Worm (Caenorhabditis elegans) whole organism, young adult: ENCODE data around the gene F26F4.8.
A peak's percentile ranks its signal among the peaks of the same experiment; 100 is the strongest.

Source experiments
- B0019.2 ChIP-seq: fragments of 200-800 bp; sonication (Bioruptor generic); conservative IDR thresholded peaks from 2 replicates; pipeline ENCODE4 v1.3.6; 2022; ENCODE audit warnings: missing genetic modification reagents, missing genetic modification characterization, missing compliant biosample characterization
- C17E4.6 ChIP-seq: fragments of 200-800 bp; sonication (Bioruptor generic); IDR thresholded peaks from 2 replicates; pipeline ENCODE4 v1.3.6; 2022; ENCODE audit warnings: missing genetic modification reagents, missing genetic modification characterization, missing compliant biosample characterization
- F33H1.4 ChIP-seq: fragments of 200-800 bp; sonication (Bioruptor generic); IDR thresholded peaks from 2 replicates; pipeline ENCODE4 v1.3.6; 2022; ENCODE audit warnings: missing genetic modification reagents, missing genetic modification characterization, missing compliant biosample characterization
- F52B5.7 ChIP-seq: sonication (generic microtip); optimal IDR thresholded peaks from 2 replicates; lab custom pipeline; 2016; ENCODE audit warnings: mild to moderate bottlenecking, missing genetic modification characterization, missing compliant biosample characterization
- T26A5.8 ChIP-seq: sonication (generic microtip); optimal IDR thresholded peaks from 2 replicates; lab custom pipeline; 2016; ENCODE audit warnings: missing genetic modification characterization, missing compliant biosample characterization
- Y53G8AR.9 ChIP-seq: fragments of 200-800 bp; sonication (Bioruptor generic); conservative IDR thresholded peaks from 2 replicates; pipeline ENCODE4 v1.3.6; 2022; ENCODE audit warnings: missing genetic modification reagents, missing genetic modification characterization, missing compliant biosample characterization
- Y67H2A.10 ChIP-seq: fragments of 200-800 bp; sonication (Bioruptor generic); conservative IDR thresholded peaks from 2 replicates; pipeline ENCODE4 v1.3.6; 2022; ENCODE audit warnings: missing genetic modification reagents, missing genetic modification characterization, missing compliant biosample characterization
- akir-1 ChIP-seq: fragments of 200-800 bp; sonication (Bioruptor generic); optimal IDR thresholded peaks from 2 replicates; lab custom pipeline; 2018; ENCODE audit warnings: mild to moderate bottlenecking, missing genetic modification characterization, moderate library complexity, missing compliant biosample characterization
- aptf-2 ChIP-seq: fragments of 200-800 bp; sonication (Bioruptor generic); conservative IDR thresholded peaks from 2 replicates; pipeline ENCODE4 v1.3.6; 2022; ENCODE audit warnings: missing genetic modification reagents, missing genetic modification characterization, missing compliant biosample characterization
- aptf-3 ChIP-seq: fragments of 200-800 bp; sonication (Bioruptor generic); IDR thresholded peaks from 2 replicates; pipeline ENCODE4 v1.3.6; 2022; ENCODE audit warnings: missing genetic modification characterization, missing compliant biosample characterization
- athp-1 ChIP-seq: sonication (generic microtip); optimal IDR thresholded peaks from 2 replicates; lab custom pipeline; 2017; ENCODE audit warnings: mild to moderate bottlenecking, missing genetic modification characterization, missing compliant biosample characterization
- attf-6 ChIP-seq: fragments of 200-800 bp; sonication (Bioruptor generic); IDR thresholded peaks from 2 replicates; pipeline ENCODE4 v1.3.6; 2022; ENCODE audit warnings: missing genetic modification reagents, missing genetic modification characterization, missing compliant biosample characterization
- bed-1 ChIP-seq: fragments of 200-800 bp; sonication (Bioruptor generic); IDR thresholded peaks from 2 replicates; pipeline ENCODE4 v1.3.6; 2022; ENCODE audit warnings: missing genetic modification reagents, missing genetic modification characterization, missing compliant biosample characterization
- ccch-3 ChIP-seq: fragments of 200-800 bp; sonication (Bioruptor generic); optimal IDR thresholded peaks from 2 replicates; lab custom pipeline; 2018; ENCODE audit warnings: mild to moderate bottlenecking, missing genetic modification characterization, missing compliant biosample characterization
- cebp-1 ChIP-seq, 2 experiments: fragments of 200-800 bp in 1 of 2; sonication (Bioruptor generic) in 1 of 2; sonication (generic microtip) in 1 of 2; IDR thresholded peaks in 1 of 2; optimal IDR thresholded peaks in 1 of 2; 2 replicates each; pipeline versions ENCODE4 v1.3.6 to Lab custom; 2017 to 2022; ENCODE audit warnings: missing compliant biosample characterization in 2 of 2, missing genetic modification characterization in 2 of 2, mild to moderate bottlenecking in 1 of 2, missing genetic modification reagents in 1 of 2, moderate library complexity in 1 of 2
- ceh-91 ChIP-seq: fragments of 200-800 bp; sonication (Bioruptor generic); IDR thresholded peaks from 2 replicates; pipeline ENCODE4 v1.3.6; 2022; ENCODE audit warnings: missing genetic modification reagents, missing genetic modification characterization, missing compliant biosample characterization
- dpl-1 ChIP-seq: fragments of 150-350 bp; optimal IDR thresholded peaks from 2 replicates; lab custom pipeline; 2014; ENCODE audit warnings: missing biosample characterization, missing genetic modification reagents, missing genetic modification characterization
- efl-1 ChIP-seq: fragments of 150-350 bp; optimal IDR thresholded peaks from 2 replicates; lab custom pipeline; 2014; ENCODE audit warnings: missing biosample characterization, missing genetic modification reagents, missing genetic modification characterization
- egl-44 ChIP-seq: fragments of 200-800 bp; sonication (Bioruptor generic); IDR thresholded peaks from 2 replicates; pipeline ENCODE4 v1.3.6; 2022; ENCODE audit warnings: missing genetic modification reagents, missing genetic modification characterization, missing compliant biosample characterization
- fkh-3 ChIP-seq: sonication (generic microtip); optimal IDR thresholded peaks from 2 replicates; lab custom pipeline; 2016; ENCODE audit warnings: mild to moderate bottlenecking, missing genetic modification characterization, missing compliant biosample characterization
- him-1 ChIP-seq: sonication (generic microtip); optimal IDR thresholded peaks from 2 replicates; lab custom pipeline; 2016; ENCODE audit warnings: missing genotype, missing genetic modification reagents, missing genetic modification characterization, missing compliant biosample characterization
- hmg-20 ChIP-seq: fragments of 200-800 bp; sonication (Bioruptor generic); IDR thresholded peaks from 2 replicates; pipeline ENCODE4 v1.3.6; 2022; ENCODE audit warnings: missing genetic modification reagents, missing genetic modification characterization, missing compliant biosample characterization
- lag-1 ChIP-seq: fragments of 200-800 bp; sonication (Bioruptor generic); IDR thresholded peaks from 2 replicates; pipeline ENCODE4 v1.3.6; 2022; ENCODE audit warnings: missing genetic modification reagents, missing genetic modification characterization, missing compliant biosample characterization
- let-526 ChIP-seq: fragments of 200-800 bp; sonication (Bioruptor generic); IDR thresholded peaks from 2 replicates; pipeline ENCODE4 v1.3.6; 2022; ENCODE audit warnings: missing genetic modification reagents, missing genetic modification characterization, missing compliant biosample characterization
- lsl-1 ChIP-seq: fragments of 200-800 bp; sonication (Bioruptor generic); optimal IDR thresholded peaks from 2 replicates; lab custom pipeline; 2018; ENCODE audit warnings: mild to moderate bottlenecking, missing genetic modification characterization, moderate library complexity, missing compliant biosample characterization
- madf-6 ChIP-seq: fragments of 200-800 bp; sonication (Bioruptor generic); IDR thresholded peaks from 2 replicates; pipeline ENCODE4 v1.3.6; 2022; ENCODE audit warnings: missing genetic modification reagents, missing genetic modification characterization, missing compliant biosample characterization
- mxl-1 ChIP-seq: sonication (generic microtip); optimal IDR thresholded peaks from 2 replicates; lab custom pipeline; 2016; ENCODE audit warnings: missing genetic modification characterization, missing compliant biosample characterization
- nhr-179 ChIP-seq: sonication (generic microtip); optimal IDR thresholded peaks from 2 replicates; lab custom pipeline; 2016; ENCODE audit warnings: mild to moderate bottlenecking, missing genetic modification characterization, missing compliant biosample characterization
- nhr-27 ChIP-seq: fragments of 200-800 bp; sonication (Bioruptor generic); optimal IDR thresholded peaks from 2 replicates; lab custom pipeline; 2018; ENCODE audit warnings: mild to moderate bottlenecking, missing genetic modification characterization, moderate library complexity, missing compliant biosample characterization
- nhr-80 ChIP-seq: sonication (generic microtip); optimal IDR thresholded peaks from 2 replicates; lab custom pipeline; 2016; ENCODE audit warnings: missing genetic modification characterization, missing compliant biosample characterization
- nhr-90 ChIP-seq: sonication (generic microtip); optimal IDR thresholded peaks from 2 replicates; lab custom pipeline; 2016; ENCODE audit warnings: missing genotype, mild to moderate bottlenecking, missing genetic modification characterization, missing compliant biosample characterization
- pbrm-1 ChIP-seq: fragments of 200-800 bp; sonication (Bioruptor generic); IDR thresholded peaks from 2 replicates; pipeline ENCODE4 v1.3.6; 2022; ENCODE audit warnings: missing genetic modification reagents, missing genetic modification characterization, missing compliant biosample characterization
- pha-4 ChIP-seq: fragments of 150-350 bp; sonication (generic microtip); optimal IDR thresholded peaks from 2 replicates; lab custom pipeline; 2014; ENCODE audit warnings: missing biosample characterization, missing genetic modification reagents, missing genetic modification characterization
- sea-2 ChIP-seq: fragments of 200-800 bp; sonication (Bioruptor generic); IDR thresholded peaks from 2 replicates; pipeline ENCODE4 v1.3.6; 2022; ENCODE audit warnings: missing genetic modification characterization, missing compliant biosample characterization
- snpc-3.4 ChIP-seq: sonication (generic microtip); optimal IDR thresholded peaks from 2 replicates; lab custom pipeline; 2017; ENCODE audit warnings: missing genetic modification characterization, mild to moderate bottlenecking, missing compliant biosample characterization, antibody characterized with exemption, moderate library complexity, missing genotype, missing genetic modification reagents
- sptf-2 ChIP-seq: fragments of 200-800 bp; sonication (Bioruptor generic); optimal IDR thresholded peaks from 2 replicates; lab custom pipeline; 2018; ENCODE audit warnings: mild to moderate bottlenecking, missing genetic modification characterization, missing compliant biosample characterization
- tbp1 ChIP-seq: fragments of 200-800 bp; sonication (Bioruptor generic); optimal IDR thresholded peaks from 2 replicates; lab custom pipeline; 2018; ENCODE audit warnings: mild to moderate bottlenecking, missing genetic modification characterization, missing compliant biosample characterization
- tlf-1 ChIP-seq: fragments of 200-800 bp; sonication (Bioruptor generic); optimal IDR thresholded peaks from 2 replicates; lab custom pipeline; 2018; ENCODE audit warnings: mild to moderate bottlenecking, missing genetic modification characterization, missing compliant biosample characterization
- unc-130 ChIP-seq: sonication (generic microtip); optimal IDR thresholded peaks from 2 replicates; lab custom pipeline; 2016; ENCODE audit warnings: missing genetic modification reagents, missing genetic modification characterization, missing compliant biosample characterization
- unc-62 ChIP-seq: fragments of 150-350 bp; optimal IDR thresholded peaks from 2 replicates; lab custom pipeline; 2014; ENCODE audit warnings: missing biosample characterization, missing genetic modification reagents, missing genetic modification characterization
- xnd-1 ChIP-seq: sonication (generic microtip); optimal IDR thresholded peaks from 2 replicates; lab custom pipeline; 2016; ENCODE audit warnings: missing genotype, missing genetic modification reagents, missing genetic modification characterization, missing compliant biosample characterization
- zfh-2 ChIP-seq: fragments of 200-800 bp; sonication (Bioruptor generic); conservative IDR thresholded peaks from 2 replicates; pipeline ENCODE4 v1.3.6; 2022; ENCODE audit warnings: missing genetic modification reagents, missing genetic modification characterization, missing compliant biosample characterization
- zim-3 ChIP-seq: sonication (generic microtip); optimal IDR thresholded peaks from 2 replicates; lab custom pipeline; 2017; ENCODE audit warnings: mild to moderate bottlenecking, missing genetic modification characterization, moderate library complexity, missing compliant biosample characterization

F26F4.8 gene

DNA sequence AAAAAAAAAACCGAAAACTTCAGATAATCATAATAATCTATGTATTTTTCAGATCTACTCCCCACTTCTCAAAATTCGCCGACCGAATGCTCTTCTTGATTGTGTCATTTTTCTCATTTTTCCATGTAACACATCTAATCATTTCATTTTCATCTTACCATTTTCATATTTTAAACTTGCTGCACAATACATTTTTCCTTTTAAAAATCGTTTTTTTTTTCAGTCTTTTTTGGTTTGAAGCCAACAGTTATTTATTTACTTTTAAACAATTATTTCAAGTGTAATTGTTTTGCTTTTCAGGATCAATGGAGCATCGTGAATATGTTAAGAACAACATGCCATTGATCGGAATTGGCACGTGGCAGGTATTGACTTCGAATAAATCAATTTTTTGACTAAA is 46.2 kb downstream of the F26F4.8 start, which contains the start of gene C35D10.6:
Gene C35D10.6, plus strand, starts transcription at position 301 of the 400 bp plus-strand sequence.
- TF ChIP-seq F33H1.4 (GFP tag; lab: Robert Waterston, UW) (no peak), Y67H2A.10 (GFP tag; lab: Robert Waterston, UW) (no peak), dpl-1 (GFP tag; lab: Kevin White, UChicago) (no peak), zfh-2 (no peak), tlf-1 (GFP tag; lab: Kevin White, UChicago) (no peak), nhr-90 (tag; lab: Kevin White, UChicago) (no peak), bed-1 (GFP tag; lab: Robert Waterston, UW) (no peak), aptf-3 (no peak), T26A5.8 (no peak), him-1 (tag; lab: Kevin White, UChicago) (no peak), sea-2 (no peak), attf-6 (no peak), fkh-3 (tag; lab: Kevin White, UChicago) (no peak), hmg-20 (no peak), efl-1 (GFP tag; lab: Kevin White, UChicago) (no peak), snpc-3.4 (tag; lab: Kevin White, UChicago) (no peak), pbrm-1 (GFP tag; lab: Robert Waterston, UW) (no peak), C17E4.6 (GFP tag; lab: Robert Waterston, UW) (no peak), F52B5.7 (tag; lab: Kevin White, UChicago) (no peak)
- TF ChIP-seq, all 124 proteins: peak for 0

ce11 chrIII:4856992-4857391 is 48.3 kb downstream of the F26F4.8 start:
- TF ChIP-seq aptf-2 (GFP tag; lab: Robert Waterston, UW) (no peak), ccch-3 (GFP tag; lab: Kevin White, UChicago) (no peak), ceh-91 (GFP tag; lab: Robert Waterston, UW) (no peak), nhr-27 (no peak), pha-4 (tag; lab: Kevin White, UChicago) (no peak), egl-44 (GFP tag; lab: Robert Waterston, UW) (no peak), nhr-80 (tag; lab: Kevin White, UChicago) (no peak), athp-1 (tag; lab: Kevin White, UChicago) (no peak), unc-62 (GFP tag; lab: Kevin White, UChicago) (no peak), sptf-2 (GFP tag; lab: Kevin White, UChicago) (no peak), cebp-1 (GFP tag; IDR thresholded peaks at IDR 0.05; lab: Robert Waterston, UW) (no peak), cebp-1 (tag; optimal IDR thresholded peaks at IDR 0.05; lab: Kevin White, UChicago) (no peak), akir-1 (GFP tag; lab: Kevin White, UChicago) (no peak), him-1 (tag; lab: Kevin White, UChicago) (no peak), zim-3 (tag; lab: Kevin White, UChicago) (no peak), nhr-179 (no peak), lag-1 (no peak)

ce11 chrIII:4856109-4856508 is 49.2 kb downstream of the F26F4.8 start, which contains the start of gene C35D10.7:
Gene C35D10.7 (plus strand): TSS chrIII:4856193.
- TF ChIP-seq mxl-1 (tag; lab: Kevin White, UChicago) (no peak), F52B5.7 (tag; lab: Kevin White, UChicago) (no peak), aptf-3 (no peak), nhr-90 (tag; lab: Kevin White, UChicago) (no peak), let-526 (GFP tag; lab: Robert Waterston, UW) (no peak), nhr-80 (tag; lab: Kevin White, UChicago) (no peak), lsl-1 (peak; percentile 88), B0019.2 (GFP tag; lab: Robert Waterston, UW) (no peak), madf-6 (GFP tag; lab: Robert Waterston, UW) (peak; percentile 73; the same call in 1 of the 2 replicates), xnd-1 (tag; lab: Kevin White, UChicago) (peak; percentile 14), aptf-2 (GFP tag; lab: Robert Waterston, UW) (no peak), tlf-1 (GFP tag; lab: Kevin White, UChicago) (no peak), tbp1 (GFP tag; lab: Kevin White, UChicago) (no peak), Y53G8AR.9 (no peak), unc-130 (GFP tag; lab: Kevin White, UChicago) (peak; percentile 25), F33H1.4 (GFP tag; lab: Robert Waterston, UW) (peak; percentile 75)
- TF ChIP-seq, all 124 proteins: peak for 5
